Worm (Caenorhabditis elegans) whole organism, L4/young adult: ENCODE data around the gene Y48C3A.5.

ENCODE experiments used
- W03F9.2 ChIP-seq: fragments of 150-350 bp; optimal IDR thresholded peaks from 2 replicates; lab custom pipeline; 2014; ENCODE audit warnings: missing biosample characterization, missing genetic modification characterization
- dao-5 ChIP-seq: sonication (generic microtip); optimal IDR thresholded peaks from 2 replicates; lab custom pipeline; 2016; ENCODE audit warnings: missing genotype, missing genetic modification characterization, moderate library complexity, missing compliant biosample characterization
- him-1 ChIP-seq: sonication (generic microtip); optimal IDR thresholded peaks from 2 replicates; lab custom pipeline; 2016; ENCODE audit warnings: missing genotype, missing genetic modification reagents, missing genetic modification characterization, missing compliant biosample characterization

- no peak for TF ChIP-seq him-1 (tag; lab: Kevin White, UChicago)
- no peak for TF ChIP-seq dao-5
- no peak for TF ChIP-seq W03F9.2 (tag; lab: Kevin White, UChicago)
These were observed 12.6 kb downstream of the Y48C3A.5 start for ce11 chrII:13283486-13283885.
